Worm (Caenorhabditis elegans) whole organism, young adult: Measurements from ENCODE around the gene str-86.

Source experiments
- C06A6.2 ChIP-seq: fragments of 200-800 bp; sonication (Bioruptor generic); conservative IDR thresholded peaks from 2 replicates; pipeline ENCODE4 v1.3.6; 2022; ENCODE audit warnings: missing genetic modification characterization, missing compliant biosample characterization
- D2030.7 ChIP-seq: fragments of 200-800 bp; sonication (Bioruptor generic); IDR thresholded peaks from 2 replicates; pipeline ENCODE4 v1.3.6; 2022; ENCODE audit warnings: missing genetic modification reagents, missing genetic modification characterization, missing compliant biosample characterization
- F22D6.2 ChIP-seq: sonication (generic microtip); optimal IDR thresholded peaks from 2 replicates; lab custom pipeline; 2016; ENCODE audit warnings: mild to moderate bottlenecking, missing genetic modification characterization, missing compliant biosample characterization
- F33H1.4 ChIP-seq: fragments of 200-800 bp; sonication (Bioruptor generic); IDR thresholded peaks from 2 replicates; pipeline ENCODE4 v1.3.6; 2022; ENCODE audit warnings: missing genetic modification reagents, missing genetic modification characterization, missing compliant biosample characterization
- Y95B8A.8 ChIP-seq: fragments of 200-800 bp; sonication (Bioruptor generic); IDR thresholded peaks from 2 replicates; pipeline ENCODE4 v1.3.6; 2022; ENCODE audit warnings: missing genetic modification reagents, missing genetic modification characterization, missing compliant biosample characterization
- atf-7 ChIP-seq: sonication (generic microtip); optimal IDR thresholded peaks from 2 replicates; lab custom pipeline; 2017; ENCODE audit warnings: mild to moderate bottlenecking, missing genetic modification characterization, missing compliant biosample characterization
- cebp-1 ChIP-seq, 2 experiments: fragments of 200-800 bp in 1 of 2; sonication (Bioruptor generic) in 1 of 2; sonication (generic microtip) in 1 of 2; IDR thresholded peaks in 1 of 2; optimal IDR thresholded peaks in 1 of 2; 2 replicates each; pipeline versions ENCODE4 v1.3.6 to Lab custom; 2017 to 2022; ENCODE audit warnings: missing compliant biosample characterization in 2 of 2, missing genetic modification characterization in 2 of 2, mild to moderate bottlenecking in 1 of 2, missing genetic modification reagents in 1 of 2, moderate library complexity in 1 of 2
- ceh-40 ChIP-seq: fragments of 200-800 bp; sonication (Bioruptor generic); IDR thresholded peaks from 2 replicates; pipeline ENCODE4 v1.3.6; 2022; ENCODE audit warnings: missing genetic modification characterization, missing compliant biosample characterization
- ceh-58 ChIP-seq: fragments of 200-800 bp; sonication (Bioruptor generic); IDR thresholded peaks from 2 replicates; pipeline ENCODE4 v1.3.6; 2022; ENCODE audit warnings: missing genetic modification characterization, missing compliant biosample characterization
- ceh-79 ChIP-seq: sonication (generic microtip); optimal IDR thresholded peaks from 2 replicates; lab custom pipeline; 2017; ENCODE audit warnings: mild to moderate bottlenecking, missing genetic modification characterization, missing compliant biosample characterization
- egl-18 ChIP-seq: fragments of 200-800 bp; sonication (Bioruptor generic); IDR thresholded peaks from 2 replicates; pipeline ENCODE4 v1.3.6; 2022; ENCODE audit warnings: missing genetic modification reagents, missing genetic modification characterization, missing compliant biosample characterization
- egrh-3 ChIP-seq: fragments of 200-800 bp; sonication (Bioruptor generic); IDR thresholded peaks from 2 replicates; pipeline ENCODE4 v1.3.6; 2022; ENCODE audit warnings: missing genetic modification reagents, missing genetic modification characterization, missing compliant biosample characterization
- hlh-12 ChIP-seq: sonication (generic microtip); optimal IDR thresholded peaks from 2 replicates; lab custom pipeline; 2016; ENCODE audit warnings: missing genetic modification characterization, missing compliant biosample characterization
- hlh-26 ChIP-seq: fragments of 200-800 bp; sonication (Bioruptor generic); conservative IDR thresholded peaks from 2 replicates; pipeline ENCODE4 v1.3.6; 2022; ENCODE audit warnings: missing genetic modification reagents, missing genetic modification characterization, missing compliant biosample characterization
- hrde-1 ChIP-seq: sonication (generic microtip); optimal IDR thresholded peaks from 2 replicates; lab custom pipeline; 2016; ENCODE audit warnings: missing genetic modification characterization, mild to moderate bottlenecking, missing compliant biosample characterization, moderate library complexity, missing genotype, missing genetic modification reagents, borderline replicate concordance
- lin-40 ChIP-seq: sonication (generic microtip); optimal IDR thresholded peaks from 2 replicates; lab custom pipeline; 2016; ENCODE audit warnings: missing genetic modification characterization, mild to moderate bottlenecking, missing compliant biosample characterization, missing genotype, missing genetic modification reagents
- lsl-1 ChIP-seq: fragments of 200-800 bp; sonication (Bioruptor generic); optimal IDR thresholded peaks from 2 replicates; lab custom pipeline; 2018; ENCODE audit warnings: mild to moderate bottlenecking, missing genetic modification characterization, moderate library complexity, missing compliant biosample characterization
- mcd-1 ChIP-seq: fragments of 200-800 bp; sonication (Bioruptor generic); IDR thresholded peaks from 2 replicates; pipeline ENCODE4 v1.3.6; 2022; ENCODE audit warnings: missing genetic modification reagents, missing genetic modification characterization, missing compliant biosample characterization
- nfya-1 ChIP-seq: sonication (generic microtip); optimal IDR thresholded peaks from 2 replicates; lab custom pipeline; 2017; ENCODE audit warnings: antibody characterized with exemption, missing compliant biosample characterization, missing genetic modification characterization, borderline replicate concordance; ENCODE audit not compliant: insufficient read depth
- nhr-120 ChIP-seq: fragments of 200-800 bp; sonication (Bioruptor generic); IDR thresholded peaks from 2 replicates; pipeline ENCODE4 v1.3.6; 2022; ENCODE audit warnings: missing genetic modification characterization, missing compliant biosample characterization
- nhr-179 ChIP-seq: sonication (generic microtip); optimal IDR thresholded peaks from 2 replicates; lab custom pipeline; 2016; ENCODE audit warnings: mild to moderate bottlenecking, missing genetic modification characterization, missing compliant biosample characterization
- nhr-80 ChIP-seq: sonication (generic microtip); optimal IDR thresholded peaks from 2 replicates; lab custom pipeline; 2016; ENCODE audit warnings: missing genetic modification characterization, missing compliant biosample characterization
- pbrm-1 ChIP-seq: fragments of 200-800 bp; sonication (Bioruptor generic); IDR thresholded peaks from 2 replicates; pipeline ENCODE4 v1.3.6; 2022; ENCODE audit warnings: missing genetic modification reagents, missing genetic modification characterization, missing compliant biosample characterization
- pha-4 ChIP-seq: fragments of 150-350 bp; sonication (generic microtip); optimal IDR thresholded peaks from 2 replicates; lab custom pipeline; 2014; ENCODE audit warnings: missing biosample characterization, missing genetic modification reagents, missing genetic modification characterization
- snpc-3.4 ChIP-seq: sonication (generic microtip); optimal IDR thresholded peaks from 2 replicates; lab custom pipeline; 2017; ENCODE audit warnings: missing genetic modification characterization, mild to moderate bottlenecking, missing compliant biosample characterization, antibody characterized with exemption, moderate library complexity, missing genotype, missing genetic modification reagents
- somi-1 ChIP-seq: fragments of 200-800 bp; sonication (Bioruptor generic); optimal IDR thresholded peaks from 2 replicates; lab custom pipeline; 2018; ENCODE audit warnings: mild to moderate bottlenecking, missing genetic modification characterization, missing compliant biosample characterization
- sptf-2 ChIP-seq: fragments of 200-800 bp; sonication (Bioruptor generic); optimal IDR thresholded peaks from 2 replicates; lab custom pipeline; 2018; ENCODE audit warnings: mild to moderate bottlenecking, missing genetic modification characterization, missing compliant biosample characterization
- tlf-1 ChIP-seq: fragments of 200-800 bp; sonication (Bioruptor generic); optimal IDR thresholded peaks from 2 replicates; lab custom pipeline; 2018; ENCODE audit warnings: mild to moderate bottlenecking, missing genetic modification characterization, missing compliant biosample characterization
- unc-62 ChIP-seq: fragments of 150-350 bp; optimal IDR thresholded peaks from 2 replicates; lab custom pipeline; 2014; ENCODE audit warnings: missing biosample characterization, missing genetic modification reagents, missing genetic modification characterization
- zfh-2 ChIP-seq: fragments of 200-800 bp; sonication (Bioruptor generic); conservative IDR thresholded peaks from 2 replicates; pipeline ENCODE4 v1.3.6; 2022; ENCODE audit warnings: missing genetic modification reagents, missing genetic modification characterization, missing compliant biosample characterization
- ztf-3 ChIP-seq: fragments of 200-800 bp; sonication (Bioruptor generic); optimal IDR thresholded peaks from 2 replicates; lab custom pipeline; 2018; ENCODE audit warnings: mild to moderate bottlenecking, missing genetic modification characterization, missing compliant biosample characterization

str-86 gene

DNA sequence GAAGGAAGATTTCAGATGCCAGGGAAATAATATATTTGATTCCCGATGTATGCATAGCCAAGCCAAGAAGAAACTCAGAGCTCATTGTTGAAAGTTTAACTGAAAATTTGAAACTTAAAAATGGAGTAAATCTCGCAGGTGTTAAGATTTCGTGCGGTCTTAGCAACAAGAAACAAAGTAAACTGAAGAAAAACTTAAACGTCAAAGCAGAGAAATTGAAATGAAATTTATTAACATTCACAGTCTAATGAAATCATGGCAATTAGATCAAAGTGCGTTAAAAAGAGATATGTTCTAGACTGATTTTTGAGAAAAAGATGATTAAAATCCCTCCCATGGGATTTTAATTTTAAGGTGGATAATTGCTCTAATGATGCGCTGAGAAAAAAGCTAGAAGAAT, 2.7 kb downstream of the str-86 start, which contains the start of gene str-84:
Gene str-84 (minus strand): TSS at position 101 of the 400 bp plus-strand sequence.
- TF ChIP-seq pbrm-1 (GFP tag; lab: Robert Waterston, UW) (no peak), hlh-12 (tag; lab: Kevin White, UChicago) (no peak), ztf-3 (GFP tag; lab: Kevin White, UChicago) (no peak), atf-7 (tag; lab: Kevin White, UChicago) (no peak), hlh-26 (GFP tag; lab: Robert Waterston, UW) (no peak), egl-18 (GFP tag; lab: Robert Waterston, UW) (no peak), ceh-79 (tag; lab: Kevin White, UChicago) (no peak), nhr-179 (tag; lab: Kevin White, UChicago) (no peak), pha-4 (tag; lab: Kevin White, UChicago) (no peak), somi-1 (GFP tag; lab: Kevin White, UChicago) (no peak), C06A6.2 (GFP tag; lab: Robert Waterston, UW) (no peak), lsl-1 (GFP tag; lab: Kevin White, UChicago) (no peak)
- TF ChIP-seq, all 124 proteins: peak for 0

DNA sequence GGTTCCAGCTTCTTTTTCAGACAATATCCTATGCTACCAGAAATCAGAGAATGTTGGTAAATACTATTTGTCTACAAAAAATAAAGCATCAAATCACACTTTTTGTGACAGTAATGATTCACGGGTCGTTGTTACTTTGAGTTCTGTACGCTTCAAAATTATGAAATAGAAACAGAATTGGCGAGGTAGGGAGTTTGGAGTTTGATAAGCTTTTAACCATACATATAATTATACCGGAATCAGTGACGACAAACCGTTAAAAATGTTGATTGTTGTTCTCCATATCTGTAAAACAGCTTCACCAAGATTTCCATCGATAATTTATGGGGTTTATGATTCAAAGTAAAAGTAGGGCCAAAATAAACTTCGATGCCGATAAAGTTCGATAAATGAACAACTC, 5.6 kb downstream of the str-86 start:
- TF ChIP-seq D2030.7 (GFP tag; lab: Robert Waterston, UW) = no peak
- TF ChIP-seq ceh-40 (GFP tag; lab: Robert Waterston, UW) = no peak
- TF ChIP-seq cebp-1 (GFP tag; IDR thresholded peaks at IDR 0.05; lab: Robert Waterston, UW) = peak; percentile 34; the same call in 1 of the 2 replicates
- no peak for TF ChIP-seq cebp-1 (tag; optimal IDR thresholded peaks at IDR 0.05; lab: Kevin White, UChicago)
- no peak for TF ChIP-seq C06A6.2 (GFP tag; lab: Robert Waterston, UW)
- no peak for TF ChIP-seq pbrm-1 (GFP tag; lab: Robert Waterston, UW)
- no peak for TF ChIP-seq Y95B8A.8 (GFP tag; lab: Robert Waterston, UW)
- no peak for TF ChIP-seq lin-40 (tag; lab: Kevin White, UChicago)

DNA sequence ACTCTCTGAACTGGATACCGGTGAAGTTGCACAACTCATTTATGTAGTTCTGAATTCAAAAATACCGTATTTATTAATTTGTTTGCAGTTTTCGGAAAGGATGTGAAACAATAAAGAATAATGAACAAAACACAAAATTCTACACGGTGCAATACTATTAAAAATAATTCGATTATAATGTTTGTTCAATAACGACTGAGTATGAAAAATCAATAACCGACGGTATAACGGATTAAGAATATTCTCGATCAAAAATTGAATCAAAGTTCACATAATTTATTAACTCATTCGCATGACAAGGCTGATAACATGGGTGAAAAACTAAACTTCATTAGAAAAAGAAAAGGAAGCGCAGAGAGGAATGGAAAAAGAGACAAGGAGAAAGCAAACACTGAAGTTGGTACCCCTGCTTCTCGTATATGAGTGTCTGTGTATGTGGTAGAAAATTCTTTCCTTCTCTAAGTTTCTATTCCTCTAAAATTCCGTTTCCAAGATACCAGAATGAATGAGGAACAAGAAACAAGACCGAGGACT, 8.5 kb downstream of the str-86 start, which contains the start of gene nhr-143:
Gene nhr-143 (minus strand): TSS at position 51 of the 534 bp plus-strand sequence.
- TF ChIP-seq C06A6.2 (GFP tag; lab: Robert Waterston, UW) (no peak), nhr-80 (peak; percentile 63), F22D6.2 (tag; lab: Kevin White, UChicago) (no peak), nfya-1 (tag; lab: Kevin White, UChicago) (no peak), atf-7 (tag; lab: Kevin White, UChicago) (no peak), F33H1.4 (no peak), tlf-1 (no peak), nhr-120 (GFP tag; lab: Robert Waterston, UW) (no peak)

DNA sequence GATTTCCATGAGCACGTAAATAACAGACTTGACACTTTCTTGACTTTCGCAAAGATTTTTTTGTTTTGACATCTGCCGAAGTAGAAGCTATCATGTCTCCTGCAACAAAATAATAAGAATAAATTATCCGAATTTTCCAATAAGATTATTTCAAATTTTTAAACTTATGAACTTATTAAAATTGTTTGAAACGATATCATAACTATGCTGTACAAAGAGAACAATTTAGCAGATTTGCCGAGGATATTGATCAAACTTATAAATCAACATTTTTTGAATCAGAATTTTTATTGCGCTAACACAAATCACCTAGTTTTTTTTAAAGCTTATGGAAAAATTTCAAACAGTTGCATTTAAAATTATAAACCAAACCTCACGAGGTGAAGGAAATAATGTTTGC, 11.2 kb downstream of the str-86 start, which contains the start of gene nhr-195:
Gene nhr-195 (minus strand): TSS at position 101 of the 400 bp plus-strand sequence.
- TF ChIP-seq unc-62 = no peak
- no peak for TF ChIP-seq zfh-2 (GFP tag; lab: Robert Waterston, UW)
- no peak for TF ChIP-seq lin-40 (tag; lab: Kevin White, UChicago)
- no peak for TF ChIP-seq mcd-1 (GFP tag; lab: Robert Waterston, UW)
- no peak for TF ChIP-seq egrh-3 (GFP tag; lab: Robert Waterston, UW)
- no peak for TF ChIP-seq hrde-1 (tag; lab: Kevin White, UChicago)
- TF ChIP-seq ceh-58 (GFP tag; lab: Robert Waterston, UW) = no peak
- no peak for TF ChIP-seq F33H1.4
- no peak for TF ChIP-seq snpc-3.4 (tag; lab: Kevin White, UChicago)
- TF ChIP-seq sptf-2 (GFP tag; lab: Kevin White, UChicago) = no peak
